Fruit fly (Drosophila melanogaster): ENCODE measurements around the gene cpx.
A peak's percentile ranks its signal among the peaks of the same experiment; 100 is the strongest.

DNA sequence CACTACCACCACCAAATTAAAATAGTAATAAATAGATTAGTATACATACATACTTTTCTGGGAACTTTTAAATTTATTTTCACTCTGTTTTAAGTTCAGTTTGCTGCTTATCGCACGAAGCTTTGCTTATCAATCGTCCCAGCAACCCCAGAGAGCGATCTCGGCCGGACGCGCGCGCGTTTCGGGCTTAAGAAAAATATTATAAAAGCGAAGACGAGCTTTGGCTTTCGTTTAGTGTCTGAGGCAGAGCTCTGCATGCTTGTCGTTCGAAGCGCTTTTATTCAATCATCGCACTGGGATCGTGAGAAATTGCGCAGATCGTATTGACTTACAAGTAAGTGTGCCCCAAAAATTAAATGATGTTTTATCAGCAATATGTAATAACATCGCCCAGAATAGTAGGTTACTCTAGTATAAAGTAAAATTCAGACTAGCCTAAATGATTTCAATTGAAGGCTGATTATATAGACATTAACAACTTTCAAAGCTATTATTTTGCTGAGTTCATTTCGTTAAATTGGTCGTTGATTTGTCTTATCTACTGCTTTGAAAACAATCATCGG is 44.9 kb upstream of the cpx start, which contains the start of gene Gel:
- no peak for TF ChIP-seq pan (optimal IDR thresholded peaks at IDR 0.05)
- no peak for TF ChIP-seq sv (GFP tag; optimal IDR thresholded peaks at IDR 0.05)
- no peak for TF ChIP-seq Rel (GFP tag; optimal IDR thresholded peaks at IDR 0.05)
- TF ChIP-seq Rel (tag; optimal IDR thresholded peaks at IDR 0.05): peak; percentile 38
- no peak for TF ChIP-seq rgr (GFP tag; optimal IDR thresholded peaks at IDR 0.05)
- TF ChIP-seq OdsH (GFP tag; optimal IDR thresholded peaks at IDR 0.05): no peak

Data from whole organism, wandering third instar larva.